Worm (Caenorhabditis elegans) whole organism, late embryonic: ENCODE measurements around the gene cdc-14.

Experiments used
- F13H6.1 ChIP-seq: sonication (generic microtip); optimal IDR thresholded peaks from 2 replicates; lab custom pipeline; 2016; ENCODE audit warnings: missing genetic modification characterization, missing compliant biosample characterization
- ama-1 ChIP-seq: fragments of 150-350 bp; optimal IDR thresholded peaks from 2 replicates; lab custom pipeline; 2014
- ceh-18 ChIP-seq: sonication (generic microtip); optimal IDR thresholded peaks from 2 replicates; lab custom pipeline; 2016; ENCODE audit warnings: missing genetic modification characterization, missing compliant biosample characterization
- elt-4 ChIP-seq: sonication (generic microtip); optimal IDR thresholded peaks from 2 replicates; lab custom pipeline; 2016; ENCODE audit warnings: missing genetic modification characterization, missing compliant biosample characterization
- ets-4 ChIP-seq: sonication (generic microtip); optimal IDR thresholded peaks from 2 replicates; lab custom pipeline; 2016; ENCODE audit warnings: missing genetic modification characterization, missing compliant biosample characterization
- fkh-10 ChIP-seq: fragments of 150-350 bp; optimal IDR thresholded peaks from 2 replicates; lab custom pipeline; 2014; ENCODE audit warnings: missing biosample characterization, missing genetic modification reagents, missing genetic modification characterization
- hlh-13 ChIP-seq: fragments of 200-800 bp; sonication (Bioruptor generic); optimal IDR thresholded peaks from 2 replicates; lab custom pipeline; 2018; ENCODE audit warnings: mild to moderate bottlenecking, missing genetic modification characterization, missing compliant biosample characterization
- hlh-30 ChIP-seq: sonication (generic microtip); optimal IDR thresholded peaks from 2 replicates; lab custom pipeline; 2017; ENCODE audit warnings: antibody characterized with exemption, missing genetic modification characterization, missing compliant biosample characterization; ENCODE audit not compliant: insufficient read depth
- nfya-1 ChIP-seq: sonication (generic microtip); optimal IDR thresholded peaks from 2 replicates; lab custom pipeline; 2017; ENCODE audit warnings: missing genetic modification characterization, mild to moderate bottlenecking, missing compliant biosample characterization, antibody characterized with exemption, moderate library complexity
- pha-4 ChIP-seq: fragments of 150-350 bp; optimal IDR thresholded peaks from 2 replicates; lab custom pipeline; 2018; ENCODE audit warnings: missing biosample characterization, missing genetic modification reagents, missing genetic modification characterization
- pqm-1 ChIP-seq: sonication (generic microtip); optimal IDR thresholded peaks from 2 replicates; lab custom pipeline; 2016; ENCODE audit warnings: missing genetic modification characterization, missing compliant biosample characterization
- sox-4 ChIP-seq: sonication (generic microtip); optimal IDR thresholded peaks from 2 replicates; lab custom pipeline; 2017; ENCODE audit warnings: mild to moderate bottlenecking, missing genetic modification characterization, inconsistent platforms, missing compliant biosample characterization
- zip-5 ChIP-seq: sonication (generic microtip); optimal IDR thresholded peaks from 2 replicates; lab custom pipeline; 2016; ENCODE audit warnings: missing genetic modification characterization, missing compliant biosample characterization

- no peak for TF ChIP-seq hlh-30 (tag; lab: Kevin White, UChicago)
- no peak for TF ChIP-seq ama-1 (lab: Kevin White, UChicago)
- no peak for TF ChIP-seq pqm-1 (tag; lab: Kevin White, UChicago)
- TF ChIP-seq pha-4 (tag; lab: Kevin White, UChicago): no peak
- no peak for TF ChIP-seq ceh-18 (tag; lab: Kevin White, UChicago)
- TF ChIP-seq sox-4 (tag; lab: Kevin White, UChicago): no peak
- TF ChIP-seq elt-4 (tag; lab: Kevin White, UChicago): no peak
- TF ChIP-seq nfya-1 (tag; lab: Kevin White, UChicago): no peak
- TF ChIP-seq F13H6.1 (tag; lab: Kevin White, UChicago): no peak
- no peak for TF ChIP-seq hlh-13 (GFP tag; lab: Kevin White, UChicago)
- no peak for TF ChIP-seq zip-5 (tag; lab: Kevin White, UChicago)
- TF ChIP-seq ets-4 (tag; lab: Kevin White, UChicago): no peak
- TF ChIP-seq fkh-10 (GFP tag; lab: Kevin White, UChicago): no peak
These were observed 370 bp downstream of the cdc-14 start for ce11 chrII:5592857-5593256.
